Fruit fly (Drosophila melanogaster) whole organism, adult: ENCODE measurements around the gene Mvl.

Source experiments
- CG11617 ChIP-seq: fragments of 200-800 bp; sonication (Bioruptor generic); optimal IDR thresholded peaks from 2 replicates; lab custom pipeline; 2017; ENCODE audit warnings: mild to moderate bottlenecking, missing biosample characterization, missing genetic modification reagents, missing genetic modification characterization
- CG12768 ChIP-seq: fragments of 200-800 bp; sonication (Bioruptor generic); optimal IDR thresholded peaks from 2 replicates; lab custom pipeline; 2017; ENCODE audit warnings: missing biosample characterization, missing genetic modification characterization, mild to moderate bottlenecking, moderate library complexity, missing genetic modification reagents
- CG14711 ChIP-seq: fragments of 200-800 bp; sonication (Bioruptor generic); optimal IDR thresholded peaks from 2 replicates; lab custom pipeline; 2018; ENCODE audit warnings: missing biosample characterization, mild to moderate bottlenecking, missing genetic modification characterization, moderate library complexity
- CG1620 ChIP-seq: fragments of 200-800 bp; sonication (Bioruptor generic); optimal IDR thresholded peaks from 2 replicates; lab custom pipeline; 2016; ENCODE audit warnings: missing biosample characterization, missing genetic modification characterization
- CG33017 ChIP-seq: fragments of 200-800 bp; sonication (Bioruptor generic); optimal IDR thresholded peaks from 2 replicates; lab custom pipeline; 2018; ENCODE audit warnings: missing biosample characterization, mild to moderate bottlenecking, missing genetic modification characterization, moderate library complexity
- CG5204 ChIP-seq: fragments of 200-800 bp; sonication (Bioruptor generic); optimal IDR thresholded peaks from 2 replicates; lab custom pipeline; 2016; ENCODE audit warnings: missing biosample characterization, missing genetic modification characterization
- CG7045 ChIP-seq: fragments of 200-800 bp; sonication (Bioruptor generic); optimal IDR thresholded peaks from 2 replicates; lab custom pipeline; 2017; ENCODE audit warnings: missing biosample characterization, mild to moderate bottlenecking, missing genetic modification characterization
- Clk ChIP-seq: fragments of 200-800 bp; sonication (Bioruptor generic); optimal IDR thresholded peaks from 2 replicates; lab custom pipeline; 2017; ENCODE audit warnings: missing biosample characterization, missing genetic modification characterization
- Crg-1 ChIP-seq: fragments of 200-800 bp; sonication (Bioruptor generic); optimal IDR thresholded peaks from 2 replicates; lab custom pipeline; 2016; ENCODE audit warnings: missing biosample characterization, missing genetic modification characterization
- Hr96 ChIP-seq: fragments of 200-800 bp; sonication (Bioruptor generic); optimal IDR thresholded peaks from 2 replicates; lab custom pipeline; 2016; ENCODE audit warnings: missing biosample characterization, missing genetic modification characterization
- Mnt ChIP-seq: fragments of 200-800 bp; sonication (Bioruptor generic); optimal IDR thresholded peaks from 2 replicates; lab custom pipeline; 2016; ENCODE audit warnings: missing biosample characterization, mild to moderate bottlenecking, missing genetic modification characterization
- bab1 ChIP-seq: fragments of 200-800 bp; sonication (Bioruptor generic); optimal IDR thresholded peaks from 3 replicates; lab custom pipeline; 2019; ENCODE audit warnings: missing biosample characterization, mild to moderate bottlenecking, missing genetic modification characterization, moderate library complexity
- cic ChIP-seq: fragments of 200-800 bp; sonication (Bioruptor generic); optimal IDR thresholded peaks from 2 replicates; lab custom pipeline; 2017; ENCODE audit warnings: missing biosample characterization, mild to moderate bottlenecking, missing genetic modification characterization, moderate library complexity
- cnc ChIP-seq, 2 experiments: fragments of >200 bp; optimal IDR thresholded peaks; 2 replicates each; lab custom pipeline; 2017
- kay ChIP-seq: fragments of 200-800 bp; sonication (Bioruptor generic); peaks from one replicate; lab custom pipeline; 2016; ENCODE audit warnings: missing biosample characterization, missing genetic modification characterization, borderline replicate concordance
- ovo ChIP-seq: fragments of 200-800 bp; sonication (Bioruptor generic); optimal IDR thresholded peaks from 2 replicates; lab custom pipeline; 2016; ENCODE audit warnings: missing biosample characterization, missing genetic modification characterization
- pad ChIP-seq: fragments of 200-800 bp; sonication (Bioruptor generic); optimal IDR thresholded peaks from 3 replicates; lab custom pipeline; 2017; ENCODE audit warnings: missing biosample characterization, missing genetic modification characterization, mild to moderate bottlenecking, moderate library complexity, missing genetic modification reagents
- tj ChIP-seq: fragments of 200-800 bp; sonication (Bioruptor generic); optimal IDR thresholded peaks from 3 replicates; lab custom pipeline; 2017; ENCODE audit warnings: missing biosample characterization, mild to moderate bottlenecking, missing genetic modification characterization, moderate library complexity
- toe ChIP-seq: fragments of 200-800 bp; sonication (Bioruptor generic); optimal IDR thresholded peaks from 2 replicates; lab custom pipeline; 2016; ENCODE audit warnings: missing biosample characterization, missing genetic modification characterization

Gene Mvl

DNA sequence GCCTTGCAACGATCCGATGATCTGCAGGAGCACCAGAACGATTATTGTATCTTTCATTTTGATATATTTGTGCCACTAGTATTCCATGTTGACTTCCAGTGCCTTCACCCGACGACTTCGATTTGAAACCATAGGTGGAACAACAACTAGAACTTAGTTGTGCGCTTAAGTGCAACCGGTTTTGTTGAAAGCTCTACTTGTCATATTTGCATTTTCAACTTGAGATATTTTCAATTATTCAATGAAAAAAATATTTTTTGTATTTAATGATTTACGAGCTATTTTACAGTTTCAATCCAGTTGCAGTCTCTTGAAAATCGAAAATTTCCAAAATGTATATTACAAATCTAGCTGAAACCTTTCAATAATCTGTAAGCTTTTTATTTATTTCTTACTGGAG, 13.7 kb downstream of the Mvl start, which contains the start of gene CG31207:
Gene CG31207 (minus strand): TSS at position 101 of the 400 bp plus-strand sequence.
- TF ChIP-seq bab1 (GFP tag; lab: Kevin White, UChicago) (no peak), Hr96 (no peak), Clk (GFP tag; lab: Kevin White, UChicago) (no peak), Mnt (GFP tag; lab: Kevin White, UChicago) (no peak), toe (GFP tag; lab: Kevin White, UChicago) (no peak), tj (GFP tag; lab: Kevin White, UChicago) (no peak), CG14711 (tag; lab: Kevin White, UChicago) (no peak), CG11617 (GFP tag; lab: Kevin White, UChicago) (no peak)

- no peak for TF ChIP-seq cic
- TF ChIP-seq CG12768, result no peak
- no peak for TF ChIP-seq cnc (optimal IDR thresholded peaks at IDR 0.05; lab: Kevin White, UChicago)
These were observed 14.9 kb downstream of the Mvl start, which contains the start of gene CG31189 for dm6 chr3R:21045742-21046141. Gene CG31189, minus strand, starts transcription at chr3R:21045842.

dm6 chr3R:21043549-21044118, 17.0 kb downstream of the Mvl start, which contains the start of gene CG12278:
Gene CG12278, plus strand, starts transcription at chr3R:21044068.
- TF ChIP-seq CG12768, result no peak
- peak; percentile 72 for TF ChIP-seq pad (GFP tag; lab: Kevin White, UChicago)

DNA sequence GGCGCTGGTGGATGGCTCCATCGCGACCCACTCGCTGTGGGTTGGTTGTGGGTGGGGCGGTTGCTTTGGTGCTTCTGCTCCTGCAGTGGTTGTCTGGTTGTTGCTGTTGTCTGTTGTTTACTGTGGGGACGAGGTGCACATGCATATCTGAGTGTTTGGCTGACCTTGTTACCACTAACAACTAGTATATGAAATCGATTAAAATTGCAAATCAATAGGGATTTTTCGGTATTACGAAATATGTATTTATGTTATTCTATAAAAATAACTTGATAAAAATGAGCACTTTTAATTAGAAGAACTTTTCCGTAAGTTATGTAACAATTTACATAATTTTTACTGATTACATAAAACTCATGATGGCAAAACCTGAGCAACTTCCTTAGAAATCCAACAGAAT, 18.2 kb downstream of the Mvl start, which contains the start of gene Dhc93AB:
Gene Dhc93AB (minus strand): TSS at position 101 of the 400 bp plus-strand sequence.
- TF ChIP-seq pad (GFP tag; lab: Kevin White, UChicago), result no peak
- TF ChIP-seq CG1620 (GFP tag; lab: Kevin White, UChicago), result no peak

DNA sequence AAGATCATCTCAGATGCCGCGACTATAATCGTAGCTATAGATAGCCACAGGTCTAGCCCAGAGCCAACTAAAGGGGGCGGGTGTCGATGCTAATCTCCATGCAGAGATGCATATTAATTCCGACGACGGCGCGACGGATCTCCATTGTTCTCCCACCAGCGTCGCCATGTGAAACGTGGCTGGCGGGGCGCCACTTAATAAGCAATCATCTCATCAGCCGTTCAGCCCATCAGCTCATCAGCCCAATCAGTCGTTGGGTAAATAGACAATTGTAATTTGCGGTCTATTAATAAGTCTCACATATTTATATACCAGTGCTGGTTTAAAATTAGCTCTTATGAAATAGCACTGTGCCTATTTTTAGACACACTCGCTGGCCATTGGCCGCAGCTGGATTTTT, 35.1 kb downstream of the Mvl start:
- no peak for TF ChIP-seq CG5204 (GFP tag; lab: Kevin White, UChicago)
- TF ChIP-seq cnc (optimal IDR thresholded peaks at IDR 0.05; lab: Kevin White, UChicago), result no peak
- no peak for TF ChIP-seq CG11617 (GFP tag; lab: Kevin White, UChicago)
- TF ChIP-seq Clk (GFP tag; lab: Kevin White, UChicago), result no peak
- TF ChIP-seq toe (GFP tag; lab: Kevin White, UChicago), result no peak
- no peak for TF ChIP-seq cic
- no peak for TF ChIP-seq pad (GFP tag; lab: Kevin White, UChicago)
- TF ChIP-seq tj (GFP tag; lab: Kevin White, UChicago), result no peak
- no peak for TF ChIP-seq CG33017 (tag; lab: Kevin White, UChicago)
- no peak for TF ChIP-seq CG14711 (tag; lab: Kevin White, UChicago)
- TF ChIP-seq kay (GFP tag; lab: Kevin White, UChicago), result no peak
- TF ChIP-seq Mnt (GFP tag; lab: Kevin White, UChicago), result no peak
- no peak for TF ChIP-seq ovo (GFP tag; lab: Kevin White, UChicago)
- no peak for TF ChIP-seq Crg-1 (GFP tag; lab: Kevin White, UChicago)
- TF ChIP-seq CG1620 (GFP tag; lab: Kevin White, UChicago), result no peak
- no peak for TF ChIP-seq CG7045 (GFP tag; lab: Kevin White, UChicago)
- no peak for TF ChIP-seq Hr96
- no peak for TF ChIP-seq bab1 (GFP tag; lab: Kevin White, UChicago)

DNA sequence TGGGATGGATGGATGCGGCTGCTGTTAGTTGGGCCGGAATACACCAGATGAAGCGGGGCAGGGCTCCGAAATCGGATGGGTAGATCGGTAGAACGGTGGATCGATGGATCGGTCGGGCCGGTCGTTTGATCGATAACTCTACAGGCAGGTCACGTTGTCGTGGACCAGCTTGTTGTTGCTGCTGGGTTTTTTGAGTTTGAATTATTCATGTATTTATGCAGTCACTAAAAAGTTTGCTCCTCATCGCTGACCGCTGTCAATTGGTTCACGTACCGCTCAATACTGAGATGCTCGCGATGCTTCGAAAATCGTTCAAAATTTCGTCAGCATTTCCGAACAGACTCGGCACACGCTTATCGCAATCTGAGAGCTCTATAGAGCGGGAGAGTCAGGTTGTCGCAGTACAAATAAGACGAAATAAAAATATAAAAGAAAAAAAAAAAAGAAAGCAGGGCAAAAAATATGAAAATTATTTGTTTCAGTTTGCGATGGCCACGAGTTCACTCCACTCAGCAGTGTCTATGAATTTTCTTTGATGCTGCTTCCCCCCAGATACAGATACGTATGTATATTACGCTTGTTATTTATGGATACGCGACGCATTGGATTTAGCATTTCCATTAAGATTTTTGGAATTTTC, 36.6 kb downstream of the Mvl start, which contains the start of gene peg:
Gene peg (minus strand): TSS at position 262 of the 640 bp plus-strand sequence.
- TF ChIP-seq tj (GFP tag; lab: Kevin White, UChicago) (peak; percentile 6), CG33017 (tag; lab: Kevin White, UChicago) (peak; percentile 24), ovo (GFP tag; lab: Kevin White, UChicago) (no peak), cic (peak; percentile 16), bab1 (GFP tag; lab: Kevin White, UChicago) (no peak), CG5204 (GFP tag; lab: Kevin White, UChicago) (no peak), CG12768 (peak; percentile 39), Hr96 (peak; percentile 0), toe (GFP tag; lab: Kevin White, UChicago) (no peak)

dm6 chr3R:21022769-21023517, 37.7 kb downstream of the Mvl start:
- peak; percentile 29 for TF ChIP-seq cic
- TF ChIP-seq CG1620 (GFP tag; lab: Kevin White, UChicago), result no peak
